Worm (Caenorhabditis elegans): ENCODE data around the gene pxl-1.
A peak's percentile ranks its signal among the peaks of the same experiment; 100 is the strongest.

The pxl-1 gene

ce11 chrIII:5846412-5846811 is 49.4 kb downstream of the pxl-1 start:
- no peak for TF ChIP-seq nhr-84 (tag; optimal IDR thresholded peaks at IDR 0.05)
- peak; percentile 11 for TF ChIP-seq nhr-47 (tag; optimal IDR thresholded peaks at IDR 0.05)
- TF ChIP-seq ceh-88 (GFP tag; IDR thresholded peaks at IDR 0.05): no peak
- no peak for TF ChIP-seq nhr-77 (tag; optimal IDR thresholded peaks at IDR 0.05)
- TF ChIP-seq C04F5.9 (tag; optimal IDR thresholded peaks at IDR 0.05): no peak
- TF ChIP-seq lsy-2 (tag; optimal IDR thresholded peaks at IDR 0.05): peak in 1 of 2 experiments; percentile 5
- peak; percentile 78 for TF ChIP-seq fkh-10 (GFP tag; optimal IDR thresholded peaks at IDR 0.05)
- TF ChIP-seq nhr-71 (tag; optimal IDR thresholded peaks at IDR 0.05): peak; percentile 20
- TF ChIP-seq ztf-4 (tag; optimal IDR thresholded peaks at IDR 0.05): no peak
- TF ChIP-seq vab-15 (tag; optimal IDR thresholded peaks at IDR 0.05): no peak
- no peak for TF ChIP-seq rnt-1 (tag; optimal IDR thresholded peaks at IDR 0.05)
- TF ChIP-seq ceh-82 (tag; optimal IDR thresholded peaks at IDR 0.05): peak in 1 of 3 experiments; percentile 38
- TF ChIP-seq isw-1 (GFP tag; IDR thresholded peaks at IDR 0.05): no peak
- peak; percentile 77 for TF ChIP-seq lin-14 (GFP tag; optimal IDR thresholded peaks at IDR 0.05)
- TF ChIP-seq unc-98 (GFP tag; IDR thresholded peaks at IDR 0.05): no peak
- no peak for TF ChIP-seq lir-3 (tag; optimal IDR thresholded peaks at IDR 0.05; ENCODE audit: poor library complexity)
- TF ChIP-seq efl-1 (optimal IDR thresholded peaks at IDR 0.05): no peak
- TF ChIP-seq efl-1 (GFP tag; optimal IDR thresholded peaks at IDR 0.05 in 1 of 2): peak in 1 of 2 experiments; percentile 27

- peak; percentile 29 for TF ChIP-seq pag-3 (tag; optimal IDR thresholded peaks at IDR 0.05; ENCODE audit: borderline replicate concordance, insufficient read depth)
- peak in 1 of 2 experiments; percentile 56 for TF ChIP-seq lin-35 (GFP tag; optimal IDR thresholded peaks at IDR 0.05)
- TF ChIP-seq dsc-1 (tag; optimal IDR thresholded peaks at IDR 0.05): peak; percentile 72
- peak; percentile 93 for TF ChIP-seq fkh-8 (tag; optimal IDR thresholded peaks at IDR 0.05)
- no peak for TF ChIP-seq aly-2 (tag; optimal IDR thresholded peaks at IDR 0.05)
- TF ChIP-seq lin-14 (GFP tag; optimal IDR thresholded peaks at IDR 0.05): peak; percentile 96
- TF ChIP-seq unc-98 (GFP tag; IDR thresholded peaks at IDR 0.05): no peak
- peak; percentile 40 for TF ChIP-seq fos-1 (tag; optimal IDR thresholded peaks at IDR 0.05)
- peak; percentile 60 for TF ChIP-seq egl-13 (tag; optimal IDR thresholded peaks at IDR 0.05)
- peak; percentile 58 for TF ChIP-seq xbp-1 (tag; optimal IDR thresholded peaks at IDR 0.05)
- no peak for TF ChIP-seq ces-1 (GFP tag; optimal IDR thresholded peaks at IDR 0.05)
- TF ChIP-seq mef-2 (tag; optimal IDR thresholded peaks at IDR 0.05): no peak
- TF ChIP-seq lir-3 (tag; optimal IDR thresholded peaks at IDR 0.05; ENCODE audit: poor library complexity): no peak
- peak; percentile 34 for TF ChIP-seq sox-4 (tag; optimal IDR thresholded peaks at IDR 0.05)
- TF ChIP-seq isw-1 (GFP tag; IDR thresholded peaks at IDR 0.05): peak; percentile 51
- TF ChIP-seq lin-15B (tag; optimal IDR thresholded peaks at IDR 0.05): no peak
- TF ChIP-seq aha-1 (tag; optimal IDR thresholded peaks at IDR 0.05): no peak
- TF ChIP-seq nhr-12 (tag; optimal IDR thresholded peaks at IDR 0.05): no peak
- TF ChIP-seq alr-1 (tag; optimal IDR thresholded peaks at IDR 0.05; ENCODE audit: borderline replicate concordance): no peak
- no peak for TF ChIP-seq elt-2 (tag; optimal IDR thresholded peaks at IDR 0.05)
- TF ChIP-seq nhr-20 (tag; optimal IDR thresholded peaks at IDR 0.05): peak; percentile 37
- no peak for TF ChIP-seq pqm-1 (tag; optimal IDR thresholded peaks at IDR 0.05)
- TF ChIP-seq nhr-71 (tag; optimal IDR thresholded peaks at IDR 0.05): peak; percentile 88
- TF ChIP-seq vab-15 (tag; optimal IDR thresholded peaks at IDR 0.05): no peak
- TF ChIP-seq mab-9 (GFP tag; IDR thresholded peaks at IDR 0.05): 0 out of 2 replicates have a peak, but pooled peaks have one; percentile 49
- peak; percentile 52 for TF ChIP-seq skn-1 (tag; optimal IDR thresholded peaks at IDR 0.05)
- TF ChIP-seq fkh-4 (tag; optimal IDR thresholded peaks at IDR 0.05; ENCODE audit: borderline replicate concordance): no peak
- no peak for TF ChIP-seq ztf-4 (tag; optimal IDR thresholded peaks at IDR 0.05)
- peak; percentile 66 to 80 for TF ChIP-seq mdl-1 (tag; optimal IDR thresholded peaks at IDR 0.05)
- no peak for TF ChIP-seq lin-39 (tag; optimal IDR thresholded peaks at IDR 0.05)
- TF ChIP-seq pax-3 (tag; optimal IDR thresholded peaks at IDR 0.05): no peak
- peak; percentile 82 for TF ChIP-seq mep-1 (tag; optimal IDR thresholded peaks at IDR 0.05)
- TF ChIP-seq tbx-2 (tag; optimal IDR thresholded peaks at IDR 0.05): peak; percentile 62
- TF ChIP-seq nhr-90 (tag; optimal IDR thresholded peaks at IDR 0.05; ENCODE audit: poor library complexity): no peak
- TF ChIP-seq tlp-1 (tag; optimal IDR thresholded peaks at IDR 0.05): no peak
- no peak for TF ChIP-seq nhr-28 (tag; optimal IDR thresholded peaks at IDR 0.05)
- TF ChIP-seq blmp-1 (tag; optimal IDR thresholded peaks at IDR 0.05): no peak
- no peak for TF ChIP-seq sptf-1 (tag; optimal IDR thresholded peaks at IDR 0.05)
- TF ChIP-seq rnt-1 (tag; optimal IDR thresholded peaks at IDR 0.05): peak; percentile 47
- no peak for TF ChIP-seq elt-3 (tag; optimal IDR thresholded peaks at IDR 0.05)
- TF ChIP-seq zip-4 (GFP tag; optimal IDR thresholded peaks at IDR 0.05): no peak
Observed at ce11 chrIII:5845483-5845882, 50.3 kb downstream of the pxl-1 start.

Measured in whole organism, L1 larva.